Fruit fly (Drosophila melanogaster) whole organism, pupa: ENCODE data around the gene Grp170.

Experiments used
- CG12605 ChIP-seq: fragments of 200-800 bp; sonication (Bioruptor generic); IDR thresholded peaks from 2 replicates; pipeline ENCODE4 v1.3.6; 2022; ENCODE audit warnings: missing biosample characterization, missing genetic modification characterization
- CG17806 ChIP-seq: fragments of 200-800 bp; sonication (Bioruptor generic); optimal IDR thresholded peaks from 2 replicates; lab custom pipeline; 2018; ENCODE audit warnings: missing biosample characterization, mild to moderate bottlenecking, missing genetic modification characterization, moderate library complexity
- CG32121 ChIP-seq: fragments of 200-800 bp; sonication (Bioruptor generic); IDR thresholded peaks from 2 replicates; pipeline ENCODE4 v1.3.6; 2022; ENCODE audit warnings: missing biosample characterization, missing genetic modification characterization
- CG34367 ChIP-seq: fragments of 200-800 bp; sonication (Bioruptor generic); optimal IDR thresholded peaks from 2 replicates; lab custom pipeline; 2018; ENCODE audit warnings: missing biosample characterization, mild to moderate bottlenecking, missing genetic modification characterization
- CG4496 ChIP-seq: fragments of 200-800 bp; sonication (Bioruptor generic); IDR thresholded peaks from 3 replicates; pipeline ENCODE4 v1.3.6; 2022; ENCODE audit warnings: missing biosample characterization, missing genetic modification characterization
- CG8159 ChIP-seq: fragments of 200-800 bp; sonication (Bioruptor generic); optimal IDR thresholded peaks from 3 replicates; lab custom pipeline; 2018; ENCODE audit warnings: missing biosample characterization, mild to moderate bottlenecking, missing genetic modification characterization, moderate library complexity
- CG8301 ChIP-seq: fragments of 200-800 bp; sonication (Bioruptor generic); optimal IDR thresholded peaks from 2 replicates; lab custom pipeline; 2018; ENCODE audit warnings: missing biosample characterization, mild to moderate bottlenecking, missing genetic modification characterization
- CG9948 ChIP-seq: fragments of 200-800 bp; sonication (Bioruptor generic); optimal IDR thresholded peaks from 2 replicates; lab custom pipeline; 2018; ENCODE audit warnings: missing biosample characterization, mild to moderate bottlenecking, missing genetic modification characterization, moderate library complexity
- D1 ChIP-seq: fragments of 200-800 bp; sonication (Bioruptor generic); optimal IDR thresholded peaks from 2 replicates; lab custom pipeline; 2018; ENCODE audit warnings: missing biosample characterization, mild to moderate bottlenecking, missing genetic modification characterization, moderate library complexity
- Pif1A ChIP-seq: fragments of 200-800 bp; sonication (Bioruptor generic); optimal IDR thresholded peaks from 3 replicates; lab custom pipeline; 2016; ENCODE audit warnings: missing biosample characterization, missing genetic modification characterization
- Pif1B ChIP-seq: fragments of 200-800 bp; sonication (Bioruptor generic); optimal IDR thresholded peaks from 3 replicates; lab custom pipeline; 2016; ENCODE audit warnings: missing biosample characterization, missing genetic modification characterization
- Snoo ChIP-seq: fragments of 200-800 bp; sonication (Bioruptor generic); optimal IDR thresholded peaks from 3 replicates; lab custom pipeline; 2017; ENCODE audit warnings: missing biosample characterization, mild to moderate bottlenecking, missing genetic modification characterization, inconsistent platforms
- gl ChIP-seq: fragments of 200-800 bp; sonication (Bioruptor generic); optimal IDR thresholded peaks from 2 replicates; lab custom pipeline; 2018; ENCODE audit warnings: missing biosample characterization, mild to moderate bottlenecking, missing genetic modification characterization

- TF ChIP-seq Pif1B (no peak), CG8301 (tag; lab: Kevin White, UChicago) (no peak), CG17806 (tag; lab: Kevin White, UChicago) (no peak), Snoo (tag; lab: Kevin White, UChicago) (no peak), CG9948 (no peak), CG34367 (tag; lab: Kevin White, UChicago) (no peak), CG32121 (GFP tag; lab: Robert Waterston, UW) (no peak), Pif1A (GFP tag; lab: Kevin White, UChicago) (no peak), D1 (tag; lab: Kevin White, UChicago) (no peak), CG4496 (GFP tag; lab: Robert Waterston, UW) (no peak), gl (no peak), CG8159 (no peak), CG12605 (GFP tag; lab: Robert Waterston, UW) (no peak)
These were observed 17.5 kb upstream of the Grp170 start for dm6 chrX:2292410-2292809.
